Fruit fly (Drosophila melanogaster) whole organism, embryonic: ENCODE results near the gene fal.

ENCODE experiments used
- Atf-2 ChIP-seq: fragments of 200-800 bp; sonication (Bioruptor generic); optimal IDR thresholded peaks from 2 replicates; lab custom pipeline; 2016; ENCODE audit warnings: missing biosample characterization, missing genetic modification characterization
- Atf3 ChIP-seq: fragments of 200-800 bp; sonication (Bioruptor generic); optimal IDR thresholded peaks from 3 replicates; lab custom pipeline; 2016; ENCODE audit warnings: missing biosample characterization, missing genetic modification characterization
- Bteb2 ChIP-seq: fragments of 200-800 bp; sonication (Bioruptor generic); optimal IDR thresholded peaks from 2 replicates; lab custom pipeline; 2016; ENCODE audit warnings: missing biosample characterization, missing genetic modification characterization
- CG10209 ChIP-seq: fragments of 200-800 bp; sonication (Bioruptor generic); optimal IDR thresholded peaks from 3 replicates; lab custom pipeline; 2017; ENCODE audit warnings: missing biosample characterization, mild to moderate bottlenecking, missing genetic modification characterization, missing genetic modification reagents
- CG11247 ChIP-seq: fragments of 200-800 bp; sonication (Bioruptor generic); IDR thresholded peaks from 2 replicates; pipeline ENCODE4 v1.3.6; 2022; ENCODE audit warnings: missing biosample characterization, missing genetic modification characterization
- CG13424 ChIP-seq: fragments of 200-800 bp; sonication (Bioruptor generic); optimal IDR thresholded peaks from 2 replicates; lab custom pipeline; 2019; ENCODE audit warnings: missing biosample characterization, mild to moderate bottlenecking, missing genetic modification characterization, moderate library complexity
- CG16779 ChIP-seq: fragments of 200-800 bp; sonication (Bioruptor generic); IDR thresholded peaks from 2 replicates; pipeline ENCODE4 v1.3.6; 2022; ENCODE audit warnings: missing biosample characterization, missing genetic modification characterization
- CG17359 ChIP-seq: fragments of 200-800 bp; sonication (Bioruptor generic); optimal IDR thresholded peaks from 3 replicates; lab custom pipeline; 2018; ENCODE audit warnings: missing biosample characterization, mild to moderate bottlenecking, missing genetic modification characterization, moderate library complexity
- CG17802 ChIP-seq: fragments of 200-800 bp; sonication (Bioruptor generic); optimal IDR thresholded peaks from 2 replicates; lab custom pipeline; 2018; ENCODE audit warnings: missing biosample characterization, mild to moderate bottlenecking, missing genetic modification characterization, moderate library complexity
- CG18262 ChIP-seq: fragments of 200-800 bp; optimal IDR thresholded peaks from 3 replicates; lab custom pipeline; 2019; ENCODE audit warnings: missing biosample characterization, mild to moderate bottlenecking, missing genetic modification characterization, moderate library complexity
- CG32532 ChIP-seq: fragments of 200-800 bp; sonication (Bioruptor generic); IDR thresholded peaks from 2 replicates; pipeline ENCODE4 v1.3.6; 2022; ENCODE audit warnings: missing biosample characterization, missing genetic modification characterization
- CG33213 ChIP-seq: fragments of 200-800 bp; sonication (Bioruptor generic); optimal IDR thresholded peaks from 3 replicates; lab custom pipeline; 2016; ENCODE audit warnings: missing biosample characterization, missing genetic modification characterization
- CG3407 ChIP-seq: fragments of 200-800 bp; sonication (Bioruptor generic); optimal IDR thresholded peaks from 2 replicates; lab custom pipeline; 2018; ENCODE audit warnings: missing biosample characterization, mild to moderate bottlenecking, missing genetic modification characterization
- CG4282 ChIP-seq: fragments of 200-800 bp; sonication (Bioruptor generic); optimal IDR thresholded peaks from 2 replicates; lab custom pipeline; 2016; ENCODE audit warnings: missing biosample characterization, missing genetic modification characterization
- CG5180 ChIP-seq: fragments of 200-800 bp; sonication (Bioruptor generic); optimal IDR thresholded peaks from 3 replicates; lab custom pipeline; 2017; ENCODE audit warnings: missing biosample characterization, missing genetic modification characterization, mild to moderate bottlenecking, moderate library complexity, missing genetic modification reagents
- CG7786 ChIP-seq: fragments of 200-800 bp; sonication (Bioruptor generic); optimal IDR thresholded peaks from 2 replicates; lab custom pipeline; 2016; ENCODE audit warnings: missing biosample characterization, missing genetic modification characterization
- CG8089 ChIP-seq: fragments of 200-800 bp; sonication (Bioruptor generic); optimal IDR thresholded peaks from 3 replicates; lab custom pipeline; 2016; ENCODE audit warnings: missing biosample characterization, missing genetic modification characterization
- CG8359 ChIP-seq: fragments of 200-800 bp; sonication (Bioruptor generic); optimal IDR thresholded peaks from 2 replicates; lab custom pipeline; 2017; ENCODE audit warnings: missing biosample characterization, mild to moderate bottlenecking, missing genetic modification characterization, borderline replicate concordance
- CG8765 ChIP-seq: fragments of 200-800 bp; sonication (Bioruptor generic); IDR thresholded peaks from 2 replicates; pipeline ENCODE4 v1.3.6; 2022; ENCODE audit warnings: missing biosample characterization, missing genetic modification characterization
- Chrac-16 ChIP-seq: fragments of 200-800 bp; sonication (Bioruptor generic); optimal IDR thresholded peaks from 3 replicates; lab custom pipeline; 2016; ENCODE audit warnings: missing biosample characterization, missing genetic modification characterization
- Doc2 ChIP-seq: fragments of 200-800 bp; sonication (Bioruptor generic); IDR thresholded peaks from 2 replicates; pipeline ENCODE4 v1.3.6; 2022; ENCODE audit warnings: missing biosample characterization, missing genetic modification characterization
- Dp ChIP-seq: fragments of 200-800 bp; sonication (Bioruptor generic); optimal IDR thresholded peaks from 2 replicates; lab custom pipeline; 2018; ENCODE audit warnings: missing biosample characterization, mild to moderate bottlenecking, missing genetic modification characterization, moderate library complexity
- Drgx ChIP-seq: fragments of 200-800 bp; sonication (Bioruptor generic); IDR thresholded peaks from 2 replicates; pipeline ENCODE4 v1.3.6; 2022; ENCODE audit warnings: missing biosample characterization, missing genetic modification characterization
- Eip74EF ChIP-seq, 2 experiments: fragments of 200-800 bp in 1 of 2; fragments of >200 bp in 1 of 2; sonication (Bioruptor generic) in 1 of 2; optimal IDR thresholded peaks; 2 replicates each; lab custom pipeline; 2017 to 2019; ENCODE audit warnings: missing biosample characterization in 2 of 2, missing genetic modification characterization in 2 of 2, mild to moderate bottlenecking in 1 of 2, moderate library complexity in 1 of 2
- Elba2 ChIP-seq: fragments of 200-800 bp; sonication (Bioruptor generic); optimal IDR thresholded peaks from 3 replicates; lab custom pipeline; 2016; ENCODE audit warnings: missing biosample characterization, missing genetic modification characterization
- Fer1 ChIP-seq: fragments of 200-800 bp; sonication (Bioruptor generic); optimal IDR thresholded peaks from 2 replicates; lab custom pipeline; 2017; ENCODE audit warnings: missing biosample characterization, mild to moderate bottlenecking, missing genetic modification characterization
- MESR4 ChIP-seq: fragments of 200-800 bp; sonication (Bioruptor generic); optimal IDR thresholded peaks from 2 replicates; lab custom pipeline; 2018; ENCODE audit warnings: missing biosample characterization, mild to moderate bottlenecking, missing genetic modification characterization, moderate library complexity
- Mes4 ChIP-seq: fragments of 200-800 bp; sonication (Bioruptor generic); optimal IDR thresholded peaks from 2 replicates; lab custom pipeline; 2016; ENCODE audit warnings: missing biosample characterization, missing genetic modification characterization
- Side ChIP-seq: fragments of 200-800 bp; sonication (Bioruptor generic); optimal IDR thresholded peaks from 2 replicates; lab custom pipeline; 2016; ENCODE audit warnings: missing biosample characterization, missing genetic modification characterization
- bsh ChIP-seq, 2 experiments: fragments of 200-800 bp; sonication (Bioruptor generic); optimal IDR thresholded peaks; 2 replicates each; lab custom pipeline; 2017 to 2018; ENCODE audit warnings: mild to moderate bottlenecking in 2 of 2, missing biosample characterization in 2 of 2, missing genetic modification characterization in 2 of 2, moderate library complexity in 1 of 2
- btn ChIP-seq: fragments of 200-800 bp; sonication (Bioruptor generic); optimal IDR thresholded peaks from 2 replicates; lab custom pipeline; 2016; ENCODE audit warnings: missing biosample characterization, missing genetic modification characterization
- caup ChIP-seq: fragments of 200-800 bp; sonication (Bioruptor generic); optimal IDR thresholded peaks from 3 replicates; lab custom pipeline; 2017; ENCODE audit warnings: missing biosample characterization, mild to moderate bottlenecking, missing genetic modification characterization, moderate library complexity; ENCODE audit not compliant: severe bottlenecking
- da ChIP-seq: fragments of 200-800 bp; sonication (Bioruptor generic); optimal IDR thresholded peaks from 2 replicates; lab custom pipeline; 2016; ENCODE audit warnings: missing biosample characterization, missing genetic modification characterization
- dysf ChIP-seq: fragments of 200-800 bp; sonication (Bioruptor generic); IDR thresholded peaks from 3 replicates; pipeline ENCODE4 v1.3.6; 2022; ENCODE audit warnings: missing biosample characterization, missing genetic modification characterization
- ewg ChIP-seq: fragments of 200-800 bp; sonication (Bioruptor generic); optimal IDR thresholded peaks from 3 replicates; lab custom pipeline; 2017; ENCODE audit warnings: mild to moderate bottlenecking, missing biosample characterization, missing genetic modification reagents, missing genetic modification characterization
- gcm ChIP-seq: fragments of 200-800 bp; sonication (Bioruptor generic); optimal IDR thresholded peaks from 2 replicates; lab custom pipeline; 2019; ENCODE audit warnings: missing biosample characterization, mild to moderate bottlenecking, missing genetic modification characterization, moderate library complexity
- gfzf ChIP-seq: fragments of 200-800 bp; sonication (Bioruptor generic); optimal IDR thresholded peaks from 2 replicates; lab custom pipeline; 2016; ENCODE audit warnings: missing biosample characterization, mild to moderate bottlenecking, missing genetic modification characterization, moderate library complexity
- grn ChIP-seq: fragments of 200-800 bp; sonication (Bioruptor generic); optimal IDR thresholded peaks from 3 replicates; lab custom pipeline; 2017; ENCODE audit warnings: missing biosample characterization, missing genetic modification characterization
- hkb ChIP-seq, 2 experiments: fragments of 200-800 bp in 1 of 2; fragments of >200 bp in 1 of 2; sonication (Bioruptor generic) in 1 of 2; IDR thresholded peaks in 1 of 2; optimal IDR thresholded peaks in 1 of 2; 2 replicates each; pipeline versions ENCODE4 v1.3.6 to Lab custom; 2017 to 2022; ENCODE audit warnings: missing biosample characterization in 1 of 2, missing genetic modification characterization in 1 of 2
- lab ChIP-seq: fragments of 200-800 bp; sonication (Bioruptor generic); optimal IDR thresholded peaks from 3 replicates; lab custom pipeline; 2017; ENCODE audit warnings: missing biosample characterization, missing genetic modification characterization, mild to moderate bottlenecking, moderate library complexity, missing genetic modification reagents
- nau ChIP-seq: fragments of 200-800 bp; sonication (Bioruptor generic); optimal IDR thresholded peaks from 3 replicates; lab custom pipeline; 2017; ENCODE audit warnings: missing biosample characterization, mild to moderate bottlenecking, missing genetic modification characterization, missing genetic modification reagents
- phol ChIP-seq: fragments of 200-800 bp; sonication (Bioruptor generic); optimal IDR thresholded peaks from 3 replicates; lab custom pipeline; 2018; ENCODE audit warnings: missing biosample characterization, mild to moderate bottlenecking, missing genetic modification characterization, moderate library complexity
- psq ChIP-seq: fragments of 200-800 bp; sonication (Bioruptor generic); optimal IDR thresholded peaks from 2 replicates; lab custom pipeline; 2017; ENCODE audit warnings: missing biosample characterization, missing genetic modification characterization
- sisA ChIP-seq: fragments of 200-800 bp; sonication (Bioruptor generic); IDR thresholded peaks from 2 replicates; pipeline ENCODE4 v1.3.6; 2022; ENCODE audit warnings: missing biosample characterization, missing genetic modification characterization
- slou ChIP-seq: fragments of 200-800 bp; sonication (Bioruptor generic); optimal IDR thresholded peaks from 3 replicates; lab custom pipeline; 2016; ENCODE audit warnings: missing biosample characterization, missing genetic modification characterization
- tio ChIP-seq: fragments of 200-800 bp; sonication (Bioruptor generic); optimal IDR thresholded peaks from 2 replicates; lab custom pipeline; 2017; ENCODE audit warnings: missing biosample characterization, missing genetic modification characterization, inconsistent platforms
- usp ChIP-seq: fragments of >200 bp; optimal IDR thresholded peaks from 2 replicates; lab custom pipeline; 2017; ENCODE audit warnings: missing biosample characterization, missing genetic modification characterization

The fal gene

dm6 chr3L:19337398-19338086, 43.2 kb downstream of the fal start, which contains the start of gene pip (continued):
- TF ChIP-seq CG18262 (tag; lab: Kevin White, UChicago), result no peak

dm6 chr3L:19338234-19338633, 43.9 kb downstream of the fal start:
- TF ChIP-seq gcm (GFP tag; lab: Kevin White, UChicago) (peak; percentile 18), usp (no peak), da (GFP tag; lab: Kevin White, UChicago) (no peak), CG10209 (GFP tag; lab: Kevin White, UChicago) (peak; percentile 7), sisA (GFP tag; lab: Robert Waterston, UW) (peak; percentile 45; the same call in 1 of the 2 replicates), grn (GFP tag; lab: Kevin White, UChicago) (no peak), gfzf (GFP tag; lab: Kevin White, UChicago) (no peak), bsh (GFP tag; optimal IDR thresholded peaks at IDR 0.05; lab: Kevin White, UChicago) (peak in 1 of 2 experiments; percentile 73), Fer1 (GFP tag; lab: Kevin White, UChicago) (no peak), dysf (peak; percentile 65), tio (GFP tag; lab: Kevin White, UChicago) (peak; percentile 2), CG33213 (GFP tag; lab: Kevin White, UChicago) (no peak), MESR4 (GFP tag; lab: Kevin White, UChicago) (no peak), Drgx (no peak), CG11247 (GFP tag; lab: Robert Waterston, UW) (peak; percentile 31; the same call in 1 of the 2 replicates), Atf-2 (GFP tag; lab: Kevin White, UChicago) (no peak), CG8765 (GFP tag; lab: Robert Waterston, UW) (no peak), Chrac-16 (GFP tag; lab: Kevin White, UChicago) (no peak), CG7786 (GFP tag; lab: Kevin White, UChicago) (no peak), btn (GFP tag; lab: Kevin White, UChicago) (no peak), psq (GFP tag; lab: Kevin White, UChicago) (no peak), nau (GFP tag; lab: Kevin White, UChicago) (no peak), CG17802 (tag; lab: Kevin White, UChicago) (no peak), CG8359 (GFP tag; lab: Kevin White, UChicago) (no peak), lab (GFP tag; lab: Kevin White, UChicago) (peak; percentile 27), CG5180 (no peak), ewg (GFP tag; lab: Kevin White, UChicago) (no peak), CG16779 (GFP tag; lab: Robert Waterston, UW) (no peak), Atf3 (no peak), CG3407 (GFP tag; lab: Kevin White, UChicago) (no peak), CG32532 (GFP tag; lab: Robert Waterston, UW) (no peak; the same call in 1 of the 2 replicates), Doc2 (GFP tag; lab: Robert Waterston, UW) (no peak), CG13424 (tag; lab: Kevin White, UChicago) (peak; percentile 52), Bteb2 (no peak), Mes4 (GFP tag; lab: Kevin White, UChicago) (no peak), hkb (optimal IDR thresholded peaks at IDR 0.05; lab: Kevin White, UChicago) (no peak), hkb (GFP tag; IDR thresholded peaks at IDR 0.05; lab: Robert Waterston, UW) (peak; percentile 31; the same call in 1 of the 2 replicates), Eip74EF (GFP tag; optimal IDR thresholded peaks at IDR 0.05; lab: Kevin White, UChicago) (peak in 1 of 2 experiments; percentile 4), Elba2 (no peak), CG17359 (tag; lab: Kevin White, UChicago) (peak; percentile 62), Side (GFP tag; lab: Kevin White, UChicago) (no peak), CG8089 (GFP tag; lab: Kevin White, UChicago) (no peak), CG4282 (GFP tag; lab: Kevin White, UChicago) (no peak), phol (tag; lab: Kevin White, UChicago) (peak; percentile 58), caup (no peak), slou (no peak), Dp (GFP tag; lab: Kevin White, UChicago) (no peak)
